Fruit fly (Drosophila melanogaster) whole organism: ENCODE measurements around the gene Lcp65Ac.

Experiments
- CG8478 ChIP-seq: fragments of >200 bp; optimal IDR thresholded peaks from 2 replicates; lab custom pipeline; 2018; ENCODE audit warnings: inconsistent platforms
- Dll ChIP-seq: fragments of >200 bp; optimal IDR thresholded peaks from 2 replicates; lab custom pipeline; 2017
- EcR ChIP-seq, 2 experiments: fragments of >200 bp; optimal IDR thresholded peaks; 2 replicates each; lab custom pipeline; 2017; ENCODE audit warnings: missing biosample characterization in 2 of 2, missing genetic modification characterization in 2 of 2, missing genetic modification reagents in 2 of 2
- pan ChIP-seq: fragments of >200 bp; optimal IDR thresholded peaks from 2 replicates; lab custom pipeline; 2017
- psq ChIP-seq: fragments of >200 bp; optimal IDR thresholded peaks from 2 replicates; lab custom pipeline; 2017
- usp ChIP-seq: fragments of >200 bp; optimal IDR thresholded peaks from 2 replicates; lab custom pipeline; 2017; ENCODE audit warnings: missing biosample characterization, missing genetic modification characterization, mixed read lengths

Gene Lcp65Ac

DNA sequence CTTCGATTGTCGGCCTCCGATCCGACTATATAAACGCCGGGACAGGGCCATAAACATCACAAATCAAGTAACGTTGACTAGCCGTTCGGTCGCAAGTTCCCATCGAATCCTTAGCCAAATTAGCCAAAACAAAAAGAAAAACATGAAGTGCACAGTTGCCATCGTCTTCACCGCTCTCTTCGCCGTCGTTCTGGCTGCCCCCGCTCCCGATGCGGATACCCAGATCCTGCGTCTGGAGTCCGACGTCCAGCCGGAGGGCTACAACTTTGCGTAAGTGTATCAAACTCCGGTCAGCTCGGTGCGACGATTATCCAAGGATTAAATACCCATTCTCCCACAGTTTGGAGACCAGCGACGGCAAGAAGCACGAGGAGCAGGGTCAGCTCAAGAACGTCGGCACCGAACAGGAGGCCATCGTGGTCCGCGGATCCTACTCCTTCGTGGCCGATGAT, at the start of gene Lcp65Ac:
Gene Lcp65Ac, plus strand, starts transcription at position 51 of the 452 bp plus-strand sequence.
- TF ChIP-seq EcR (GFP tag; optimal IDR thresholded peaks at IDR 0.05; lab: Kevin White, UChicago) = no peak
- no peak for TF ChIP-seq CG8478
- TF ChIP-seq Dll (lab: Kevin White, UChicago) = no peak
- TF ChIP-seq pan = no peak
- TF ChIP-seq psq (lab: Kevin White, UChicago) = no peak
- TF ChIP-seq usp (GFP tag; lab: Kevin White, UChicago) = no peak

DNA sequence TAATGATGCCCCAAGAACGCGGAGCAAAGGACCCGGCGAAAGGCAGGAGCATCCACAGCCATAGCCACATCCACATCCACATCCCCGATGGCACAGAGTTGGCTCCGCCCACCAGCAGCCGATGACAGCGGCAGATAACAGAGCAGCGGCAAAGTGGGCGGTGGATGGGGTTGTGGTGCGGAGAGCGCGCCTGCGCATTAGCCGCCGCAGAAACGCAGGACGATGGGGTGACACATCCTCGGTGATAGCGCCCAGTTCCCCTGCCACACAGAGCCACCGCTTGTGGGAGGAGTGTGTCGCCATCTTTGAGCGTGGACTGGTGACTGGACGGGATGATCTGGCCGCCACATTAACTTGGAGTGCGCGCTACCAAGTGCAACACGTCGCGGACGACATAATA, 47.3 kb upstream of the Lcp65Ac start, which contains the start of gene Ets65A:
Gene Ets65A, plus strand, starts transcription at position 348 of the 400 bp plus-strand sequence.
- TF ChIP-seq pan (no peak), usp (GFP tag; lab: Kevin White, UChicago) (no peak), CG8478 (no peak), Dll (lab: Kevin White, UChicago) (no peak), EcR (GFP tag; optimal IDR thresholded peaks at IDR 0.05; lab: Kevin White, UChicago) (no peak)

DNA sequence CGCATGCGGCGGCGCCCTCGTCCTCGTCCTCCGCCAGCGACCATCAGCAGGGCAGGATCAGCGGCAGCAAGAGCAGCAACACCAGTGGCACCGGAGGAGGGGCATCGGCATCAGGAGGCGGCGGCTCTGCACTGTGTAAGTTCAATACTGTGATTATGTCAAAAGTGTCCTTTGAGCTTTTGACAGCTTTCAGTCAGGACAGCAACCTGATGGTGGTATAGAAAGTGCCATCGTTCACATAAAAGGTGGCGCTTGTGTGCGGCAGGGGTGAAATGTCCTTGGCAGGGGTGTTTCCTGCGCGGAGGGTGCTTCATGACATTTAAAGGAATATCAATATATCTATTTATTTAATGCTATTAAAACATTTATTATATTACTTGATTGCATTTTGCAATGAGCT, 41.0 kb upstream of the Lcp65Ac start:
- TF ChIP-seq EcR (GFP tag; optimal IDR thresholded peaks at IDR 0.05; lab: Kevin White, UChicago) = no peak
- no peak for TF ChIP-seq usp (GFP tag; lab: Kevin White, UChicago)
- TF ChIP-seq CG8478 = no peak
- TF ChIP-seq pan = no peak
- no peak for TF ChIP-seq Dll (lab: Kevin White, UChicago)
- no peak for TF ChIP-seq psq (lab: Kevin White, UChicago)

- TF ChIP-seq pan (no peak), CG8478 (no peak), psq (lab: Kevin White, UChicago) (no peak), usp (GFP tag; lab: Kevin White, UChicago) (no peak), Dll (lab: Kevin White, UChicago) (no peak), EcR (GFP tag; optimal IDR thresholded peaks at IDR 0.05; lab: Kevin White, UChicago) (no peak)
Measured at dm6 chr3L:6104551-6104950, 40.1 kb upstream of the Lcp65Ac start.

DNA sequence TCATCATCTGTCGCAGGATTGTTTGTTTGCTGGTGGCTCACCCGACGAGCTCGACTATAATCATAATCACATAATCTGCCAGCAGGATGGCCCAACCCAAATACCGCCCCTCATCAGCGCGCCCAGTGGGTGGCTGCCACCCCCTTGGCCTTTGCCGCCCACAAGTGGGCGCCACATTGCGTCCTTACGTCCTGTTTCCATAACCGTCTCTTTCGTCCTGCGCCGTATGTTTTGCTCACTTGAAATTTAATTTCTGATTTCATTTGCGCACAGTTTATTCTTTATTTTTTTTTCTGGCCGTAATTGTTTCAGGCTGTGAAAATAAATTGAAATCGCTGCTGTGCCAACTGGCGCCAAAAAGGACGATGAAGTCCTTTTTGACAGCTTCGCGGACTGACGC, 39.2 kb upstream of the Lcp65Ac start:
- no peak for TF ChIP-seq usp (GFP tag; lab: Kevin White, UChicago)
- TF ChIP-seq pan = no peak
- no peak for TF ChIP-seq EcR (GFP tag; optimal IDR thresholded peaks at IDR 0.05; lab: Kevin White, UChicago)
- no peak for TF ChIP-seq psq (lab: Kevin White, UChicago)
- TF ChIP-seq CG8478 = no peak
- TF ChIP-seq Dll (lab: Kevin White, UChicago) = no peak

- TF ChIP-seq pan (no peak), Dll (lab: Kevin White, UChicago) (no peak)
Measured at dm6 chr3L:6106717-6107116, 37.9 kb upstream of the Lcp65Ac start.

dm6 chr3L:6108264-6109060, 36.2 kb upstream of the Lcp65Ac start:
- TF ChIP-seq CG8478 = no peak
- no peak for TF ChIP-seq usp (GFP tag; lab: Kevin White, UChicago)
- TF ChIP-seq EcR (GFP tag; optimal IDR thresholded peaks at IDR 0.05; lab: Kevin White, UChicago) = no peak
- TF ChIP-seq Dll (lab: Kevin White, UChicago) = no peak
- no peak for TF ChIP-seq pan
- no peak for TF ChIP-seq psq (lab: Kevin White, UChicago)

DNA sequence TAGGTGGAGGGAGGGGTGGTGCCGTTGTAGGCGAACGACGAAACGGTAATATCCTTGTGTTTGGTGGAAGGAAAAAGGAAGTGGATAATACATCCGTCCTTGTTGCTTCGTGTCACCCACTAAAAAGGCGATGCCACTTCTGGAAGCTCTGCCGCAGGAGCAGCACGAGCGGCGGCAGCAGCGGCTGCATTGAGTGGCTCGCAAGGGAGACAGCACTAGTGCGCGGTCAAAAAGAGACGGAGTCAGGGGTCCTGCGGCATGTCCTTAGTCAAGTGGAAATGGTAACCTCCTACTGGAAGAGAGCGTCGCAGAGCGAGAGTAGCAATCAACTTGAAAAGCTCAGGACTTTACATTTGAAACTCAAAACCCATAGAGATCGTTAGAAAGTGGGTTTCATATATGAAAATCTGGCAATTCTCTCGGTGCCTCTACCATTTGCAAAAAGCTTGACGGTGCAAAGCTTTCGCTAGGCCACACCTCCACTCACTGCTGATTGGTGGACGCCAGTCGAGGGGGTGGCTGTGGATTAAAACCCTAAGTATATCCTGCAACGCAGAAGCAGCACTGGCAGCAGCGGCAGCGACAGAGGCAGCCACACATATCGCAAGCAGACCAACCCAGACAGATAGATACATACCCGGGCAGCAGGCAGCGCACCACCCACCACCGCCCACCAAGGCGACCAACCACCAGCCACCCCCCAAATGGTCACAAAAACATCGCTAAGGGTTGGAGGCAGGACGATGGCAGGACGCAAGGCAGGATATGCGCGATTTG, 33.8 kb upstream of the Lcp65Ac start:
- no peak for TF ChIP-seq CG8478
- no peak for TF ChIP-seq psq (lab: Kevin White, UChicago)
- no peak for TF ChIP-seq pan
- TF ChIP-seq Dll (lab: Kevin White, UChicago) = no peak
- TF ChIP-seq EcR (GFP tag; optimal IDR thresholded peaks at IDR 0.05; lab: Kevin White, UChicago) = no peak
- TF ChIP-seq usp (GFP tag; lab: Kevin White, UChicago) = no peak

DNA sequence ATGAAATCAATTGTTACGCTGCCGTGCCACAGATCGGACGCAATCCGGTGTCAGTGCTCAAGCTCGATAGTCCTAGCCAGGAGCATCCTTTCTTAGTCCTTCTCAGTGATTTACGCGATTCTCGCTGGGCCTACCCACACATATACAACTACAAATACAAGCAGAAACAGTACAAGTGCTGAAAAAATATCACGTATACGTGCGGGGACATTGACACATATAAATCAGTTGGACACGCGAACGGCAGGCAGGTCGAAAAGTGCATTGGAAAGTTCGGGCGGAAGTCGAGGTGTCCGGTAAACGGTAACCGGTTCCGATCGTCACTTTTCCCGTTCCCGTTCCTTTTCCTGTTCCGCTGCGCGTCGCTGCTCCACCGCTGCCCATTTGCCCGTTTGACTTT, 33.2 kb upstream of the Lcp65Ac start:
- no peak for TF ChIP-seq CG8478
- TF ChIP-seq usp (GFP tag; lab: Kevin White, UChicago) = no peak
- no peak for TF ChIP-seq Dll (lab: Kevin White, UChicago)
- no peak for TF ChIP-seq EcR (GFP tag; optimal IDR thresholded peaks at IDR 0.05; lab: Kevin White, UChicago)
- TF ChIP-seq psq (lab: Kevin White, UChicago) = no peak
- no peak for TF ChIP-seq pan

dm6 chr3L:6115505-6115904, 29.1 kb upstream of the Lcp65Ac start:
- TF ChIP-seq EcR (GFP tag; optimal IDR thresholded peaks at IDR 0.05; lab: Kevin White, UChicago) (no peak), usp (GFP tag; lab: Kevin White, UChicago) (no peak), Dll (lab: Kevin White, UChicago) (no peak)

DNA sequence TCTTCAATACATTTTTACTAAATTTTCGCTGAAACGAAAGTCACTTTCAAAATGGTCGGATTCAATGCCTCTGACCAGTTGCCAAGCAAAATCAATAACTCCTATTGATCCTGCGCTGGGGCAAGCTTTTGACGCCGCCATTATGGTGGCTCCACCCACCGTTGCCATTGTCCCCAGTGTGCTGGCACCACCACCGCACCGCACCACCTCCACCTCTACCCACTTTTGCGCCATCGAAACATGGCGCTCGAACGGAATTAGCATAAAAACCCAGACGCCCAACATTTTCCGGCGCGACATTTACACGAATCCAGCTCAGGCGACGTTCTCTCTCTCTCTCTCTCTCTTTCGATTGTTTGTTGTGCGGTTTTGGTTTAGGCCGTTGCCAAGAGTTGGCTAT, 27.7 kb upstream of the Lcp65Ac start:
- TF ChIP-seq Dll (lab: Kevin White, UChicago) = no peak
- no peak for TF ChIP-seq usp (GFP tag; lab: Kevin White, UChicago)
- no peak for TF ChIP-seq EcR (GFP tag; optimal IDR thresholded peaks at IDR 0.05; lab: Kevin White, UChicago)
- no peak for TF ChIP-seq pan
- TF ChIP-seq CG8478 = no peak
- TF ChIP-seq psq (lab: Kevin White, UChicago) = no peak
